Worm (Caenorhabditis elegans) whole organism, dauer: ENCODE measurements around the gene ncr-1.

ENCODE experiments used
- unc-62 ChIP-seq: sonication (generic microtip); optimal IDR thresholded peaks from 2 replicates; lab custom pipeline; 2017; ENCODE audit warnings: missing biosample characterization, missing genetic modification reagents, missing genetic modification characterization

The ncr-1 gene

DNA sequence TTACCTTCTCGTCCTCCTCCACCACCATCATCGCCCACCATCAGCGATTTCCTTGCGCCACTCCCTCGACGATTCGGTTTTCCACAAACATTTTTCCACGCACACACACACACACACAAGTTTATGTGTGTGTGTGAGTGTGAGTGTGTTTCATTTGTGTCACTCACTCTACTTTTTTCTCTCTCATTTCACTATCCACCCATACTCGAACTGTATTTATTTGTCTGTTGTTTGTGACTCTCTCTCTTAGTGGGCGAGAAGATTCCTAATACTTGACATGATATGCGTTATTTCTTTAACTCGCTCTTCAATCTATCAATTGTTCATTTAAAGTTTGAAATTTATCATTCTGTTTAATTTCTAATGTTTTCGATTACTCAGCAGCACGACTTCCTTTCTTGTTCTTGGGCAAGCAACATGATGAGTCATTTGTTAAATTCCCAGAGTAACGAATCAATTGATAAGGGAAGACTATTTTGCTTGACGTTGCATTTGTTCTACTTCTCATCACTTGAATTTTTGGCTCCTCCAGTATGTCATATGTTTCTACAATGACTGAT is 18.5 kb upstream of the ncr-1 start:
- TF ChIP-seq unc-62, result no peak

DNA sequence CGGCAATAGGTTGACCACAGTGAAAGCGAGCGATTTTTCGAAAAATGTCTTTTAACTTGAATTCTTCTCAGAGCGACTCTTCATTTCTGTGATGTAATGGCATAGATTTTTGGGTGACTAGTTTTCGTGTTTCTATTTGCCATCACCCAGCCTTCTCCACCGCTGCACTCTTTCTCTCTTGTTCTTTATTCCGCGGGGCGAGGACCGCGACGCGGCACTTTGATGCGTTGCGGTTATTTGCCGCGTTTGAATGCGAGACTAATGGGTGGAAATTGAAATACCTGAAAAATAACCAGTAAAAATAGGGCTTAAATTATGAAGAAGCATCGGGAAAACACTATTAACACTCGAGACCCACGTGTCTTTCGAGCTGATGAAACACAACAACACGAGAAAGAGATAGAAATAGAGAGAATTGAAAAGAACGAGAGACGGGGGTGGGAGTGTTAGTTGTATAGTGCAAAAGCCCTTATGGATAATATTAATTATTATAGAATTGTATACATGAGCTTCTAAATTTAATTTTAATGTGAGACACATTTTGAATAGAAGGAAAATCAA is 15.5 kb upstream of the ncr-1 start, which contains the start of gene dgk-2:
Gene dgk-2 (minus strand): TSS at position 281 of the 561 bp plus-strand sequence.
- no peak for TF ChIP-seq unc-62

DNA sequence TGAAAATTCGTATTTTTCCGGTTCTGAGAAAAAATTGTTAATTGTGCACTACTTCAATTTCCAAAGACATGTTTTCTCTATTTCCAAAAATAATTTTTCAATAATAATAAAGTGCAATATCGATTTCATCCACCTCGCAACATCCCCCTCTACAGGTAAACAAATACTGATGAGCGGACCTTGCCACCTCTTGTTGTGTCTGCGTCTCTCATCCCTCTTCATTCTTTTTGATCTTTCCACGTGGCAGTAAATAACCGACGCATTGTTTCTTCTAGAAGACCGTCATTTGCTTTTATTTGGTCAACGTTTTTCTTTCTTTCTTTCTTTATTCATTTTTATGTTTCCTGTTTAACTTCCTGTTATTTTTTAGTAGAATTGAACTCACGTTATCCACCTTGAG is 14.6 kb upstream of the ncr-1 start:
- no peak for TF ChIP-seq unc-62

DNA sequence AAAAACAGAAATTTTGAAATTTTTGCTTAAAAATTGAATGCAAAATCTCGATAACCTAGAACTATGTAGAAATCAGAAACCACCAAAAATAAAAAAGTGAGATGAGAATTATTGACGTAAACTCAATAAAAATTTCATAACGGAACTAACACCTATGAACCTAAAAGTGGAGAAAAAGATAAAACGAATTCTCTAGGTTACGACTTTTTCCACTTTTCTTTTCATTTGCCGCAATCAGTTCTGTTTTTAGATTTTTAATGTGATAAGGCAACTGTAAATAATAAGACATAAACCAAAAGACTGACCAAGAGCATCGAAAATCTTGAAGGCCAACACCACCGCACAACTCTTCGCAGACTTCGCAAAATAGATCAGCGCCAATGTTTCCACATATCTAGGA is 13.4 kb upstream of the ncr-1 start:
- no peak for TF ChIP-seq unc-62

DNA sequence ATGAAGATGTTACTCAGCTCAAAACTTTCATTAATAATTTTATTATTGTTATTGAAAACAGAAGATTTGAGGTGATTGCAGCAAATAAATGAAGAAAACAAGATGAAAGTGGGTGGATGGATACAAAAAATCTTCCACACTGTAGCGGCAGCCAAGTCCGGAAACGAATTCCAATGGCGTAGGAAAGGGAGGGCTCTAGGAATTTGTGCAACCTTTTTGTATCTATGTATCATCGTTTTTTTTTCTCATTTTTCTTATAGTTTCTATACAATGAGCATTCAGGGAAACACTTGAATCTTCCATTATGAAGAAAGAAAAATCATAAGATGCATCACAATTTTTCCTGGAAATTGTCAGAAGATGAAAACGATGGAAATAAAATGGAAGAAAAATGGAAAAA is 11.8 kb upstream of the ncr-1 start:
- no peak for TF ChIP-seq unc-62

- no peak for TF ChIP-seq unc-62
These were observed 9.8 kb upstream of the ncr-1 start for ce11 chrX:4498478-4498877.

DNA sequence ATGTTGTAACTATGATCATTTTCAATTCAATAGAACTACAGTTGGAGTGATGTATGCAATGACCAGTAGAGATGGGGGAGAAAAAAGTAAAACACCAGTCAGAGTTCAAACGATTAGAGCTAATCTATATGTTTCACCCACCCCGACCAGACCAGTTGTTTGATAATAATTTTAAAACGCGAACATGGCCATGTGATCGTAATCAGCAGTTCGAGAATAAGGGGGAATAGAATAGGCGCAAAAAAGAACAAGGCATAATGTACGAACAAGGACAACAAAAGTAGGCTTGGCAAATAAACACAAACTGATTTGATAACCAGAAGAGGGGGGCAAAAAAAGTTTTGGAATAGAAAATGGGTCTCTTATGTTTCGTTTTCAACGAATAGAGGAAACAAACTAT is 9.4 kb upstream of the ncr-1 start:
- no peak for TF ChIP-seq unc-62

- TF ChIP-seq unc-62, result no peak
These were observed 7.3 kb upstream of the ncr-1 start for ce11 chrX:4495814-4496567.

- no peak for TF ChIP-seq unc-62
These were observed 4.9 kb upstream of the ncr-1 start for ce11 chrX:4493439-4494006.

- TF ChIP-seq unc-62, result no peak
These were observed 3.5 kb upstream of the ncr-1 start, which contains the start of gene F46H6.5 for ce11 chrX:4492199-4492598. TSS of gene F46H6.5 (minus strand) at chrX:4492208.

ce11 chrX:4490400-4490799 is 1.7 kb upstream of the ncr-1 start:
- no peak for TF ChIP-seq unc-62

- no peak for TF ChIP-seq unc-62
These were observed 4.6 kb downstream of the ncr-1 start for ce11 chrX:4484072-4484471.

ce11 chrX:4480800-4481199 is 7.9 kb downstream of the ncr-1 start:
- no peak for TF ChIP-seq unc-62

DNA sequence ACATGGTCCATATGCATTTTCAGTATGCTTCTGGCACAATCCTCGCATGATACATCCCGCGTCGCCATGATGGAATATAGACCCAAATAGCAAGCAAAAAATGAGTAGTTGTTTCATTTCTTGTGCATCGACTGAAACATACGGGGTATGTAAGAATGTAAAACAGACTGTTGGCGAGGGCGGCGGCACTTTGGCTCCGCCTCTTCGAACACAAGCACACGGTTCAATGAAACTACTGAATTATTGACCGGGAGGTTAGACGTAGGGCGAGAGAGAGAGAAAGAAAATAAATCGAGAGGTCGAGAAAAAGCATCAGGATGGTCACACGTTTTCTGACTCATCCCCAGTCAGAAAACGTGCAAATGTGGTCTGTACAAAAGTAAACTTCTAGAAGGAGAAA is 8.7 kb downstream of the ncr-1 start:
- no peak for TF ChIP-seq unc-62

- no peak for TF ChIP-seq unc-62
These were observed 10.2 kb downstream of the ncr-1 start for ce11 chrX:4478503-4478902.

ce11 chrX:4469297-4469816 is 19.3 kb downstream of the ncr-1 start, which contains the start of gene asb-2:
TSS of gene asb-2 (plus strand) at chrX:4469766.
- no peak for TF ChIP-seq unc-62

ce11 chrX:4466218-4466617 is 22.4 kb downstream of the ncr-1 start, which contains the start of gene nmur-3:
TSS of gene nmur-3 (plus strand) at chrX:4466518.
- no peak for TF ChIP-seq unc-62
